Fruit fly (Drosophila melanogaster): ENCODE data around the gene Xport-A.

The Xport-A gene

dm6 chr3R:19917739-19918138, 2.5 kb upstream of the Xport-A start, which contains the start of gene CG4465:
Gene CG4465 (minus strand): TSS chr3R:19917839.
- TF ChIP-seq Sin3A (optimal IDR thresholded peaks at IDR 0.05): no peak
- TF ChIP-seq insv (optimal IDR thresholded peaks at IDR 0.05): no peak
- no peak for TF ChIP-seq Myc (optimal IDR thresholded peaks at IDR 0.05)
- TF ChIP-seq ttk (optimal IDR thresholded peaks at IDR 0.05): no peak
- no peak for TF ChIP-seq psq (optimal IDR thresholded peaks at IDR 0.05)
- no peak for TF ChIP-seq h (optimal IDR thresholded peaks at IDR 0.05)

dm6 chr3R:19911030-19911429, 4.2 kb downstream of the Xport-A start:
- no peak for TF ChIP-seq h (optimal IDR thresholded peaks at IDR 0.05)
- TF ChIP-seq Sin3A (optimal IDR thresholded peaks at IDR 0.05): no peak

dm6 chr3R:19910302-19911029, 4.7 kb downstream of the Xport-A start:
- TF ChIP-seq ttk (optimal IDR thresholded peaks at IDR 0.05) (no peak), insv (optimal IDR thresholded peaks at IDR 0.05) (no peak), Myc (optimal IDR thresholded peaks at IDR 0.05) (no peak), h (optimal IDR thresholded peaks at IDR 0.05) (no peak), psq (optimal IDR thresholded peaks at IDR 0.05) (no peak), Sin3A (optimal IDR thresholded peaks at IDR 0.05) (no peak)

dm6 chr3R:19909541-19910182, 5.5 kb downstream of the Xport-A start:
- TF ChIP-seq insv (optimal IDR thresholded peaks at IDR 0.05): no peak
- no peak for TF ChIP-seq ttk (optimal IDR thresholded peaks at IDR 0.05)
- TF ChIP-seq Sin3A (optimal IDR thresholded peaks at IDR 0.05): no peak
- TF ChIP-seq h (optimal IDR thresholded peaks at IDR 0.05): no peak
- no peak for TF ChIP-seq psq (optimal IDR thresholded peaks at IDR 0.05)
- TF ChIP-seq Myc (optimal IDR thresholded peaks at IDR 0.05): no peak

dm6 chr3R:19908863-19909343, 6.3 kb downstream of the Xport-A start:
- TF ChIP-seq insv (optimal IDR thresholded peaks at IDR 0.05) (no peak), h (optimal IDR thresholded peaks at IDR 0.05) (no peak), psq (optimal IDR thresholded peaks at IDR 0.05) (no peak), ttk (optimal IDR thresholded peaks at IDR 0.05) (no peak), Sin3A (optimal IDR thresholded peaks at IDR 0.05) (no peak), Myc (optimal IDR thresholded peaks at IDR 0.05) (no peak)

- TF ChIP-seq Myc (optimal IDR thresholded peaks at IDR 0.05): no peak
- TF ChIP-seq psq (optimal IDR thresholded peaks at IDR 0.05): no peak
- no peak for TF ChIP-seq Sin3A (optimal IDR thresholded peaks at IDR 0.05)
These were observed 9.2 kb downstream of the Xport-A start for dm6 chr3R:19905932-19906439.

dm6 chr3R:19904865-19905373, 10.3 kb downstream of the Xport-A start, which contains the start of the genes Surf6 and RhoGAP92B:
Gene Surf6 (minus strand): TSS chr3R:19904868.
Gene RhoGAP92B (plus strand): TSS chr3R:19905164.
- TF ChIP-seq Sin3A (optimal IDR thresholded peaks at IDR 0.05) (no peak), h (optimal IDR thresholded peaks at IDR 0.05) (no peak), Myc (optimal IDR thresholded peaks at IDR 0.05) (no peak), psq (optimal IDR thresholded peaks at IDR 0.05) (no peak), ttk (optimal IDR thresholded peaks at IDR 0.05) (no peak), insv (optimal IDR thresholded peaks at IDR 0.05) (no peak)

- TF ChIP-seq ttk (optimal IDR thresholded peaks at IDR 0.05) (no peak), psq (optimal IDR thresholded peaks at IDR 0.05) (no peak), insv (optimal IDR thresholded peaks at IDR 0.05) (no peak), Sin3A (optimal IDR thresholded peaks at IDR 0.05) (no peak)
These were observed 12.1 kb downstream of the Xport-A start, which contains the start of gene ClpX for dm6 chr3R:19902926-19903739. Gene ClpX (minus strand): TSS chr3R:19903689.

dm6 chr3R:19902328-19902727, 12.9 kb downstream of the Xport-A start:
- TF ChIP-seq psq (optimal IDR thresholded peaks at IDR 0.05) (no peak), Sin3A (optimal IDR thresholded peaks at IDR 0.05) (no peak), Myc (optimal IDR thresholded peaks at IDR 0.05) (no peak), h (optimal IDR thresholded peaks at IDR 0.05) (no peak), ttk (optimal IDR thresholded peaks at IDR 0.05) (no peak), insv (optimal IDR thresholded peaks at IDR 0.05) (no peak)

- TF ChIP-seq Sin3A (optimal IDR thresholded peaks at IDR 0.05) (no peak), Myc (optimal IDR thresholded peaks at IDR 0.05) (no peak), ttk (optimal IDR thresholded peaks at IDR 0.05) (no peak), insv (optimal IDR thresholded peaks at IDR 0.05) (no peak)
These were observed 13.5 kb downstream of the Xport-A start for dm6 chr3R:19901742-19902141.

dm6 chr3R:19895305-19895704, 19.9 kb downstream of the Xport-A start:
- no peak for TF ChIP-seq psq (optimal IDR thresholded peaks at IDR 0.05)
- TF ChIP-seq insv (optimal IDR thresholded peaks at IDR 0.05): no peak
- no peak for TF ChIP-seq ttk (optimal IDR thresholded peaks at IDR 0.05)
- TF ChIP-seq h (optimal IDR thresholded peaks at IDR 0.05): no peak
- TF ChIP-seq Myc (optimal IDR thresholded peaks at IDR 0.05): no peak
- TF ChIP-seq Sin3A (optimal IDR thresholded peaks at IDR 0.05): no peak

- TF ChIP-seq insv (optimal IDR thresholded peaks at IDR 0.05) (no peak), h (optimal IDR thresholded peaks at IDR 0.05) (no peak), ttk (optimal IDR thresholded peaks at IDR 0.05) (no peak), Sin3A (optimal IDR thresholded peaks at IDR 0.05) (no peak), psq (optimal IDR thresholded peaks at IDR 0.05) (no peak), Myc (optimal IDR thresholded peaks at IDR 0.05) (no peak)
These were observed 23.2 kb downstream of the Xport-A start for dm6 chr3R:19892046-19892445.
